Fruit fly (Drosophila melanogaster) whole organism, embryonic: Measurements from ENCODE around the gene Tfb5.

ENCODE experiments used
- Asciz ChIP-seq: fragments of 200-800 bp; sonication (Bioruptor generic); optimal IDR thresholded peaks from 2 replicates; lab custom pipeline; 2017; ENCODE audit warnings: missing biosample characterization, mild to moderate bottlenecking, missing genetic modification characterization, missing genetic modification reagents
- Awh ChIP-seq: fragments of 200-800 bp; sonication (Bioruptor generic); IDR thresholded peaks from 2 replicates; pipeline ENCODE4, ENCODE4 v1.3.6; 2022; ENCODE audit warnings: missing biosample characterization, missing genetic modification characterization
- BEAF-32 ChIP-seq: fragments of 200-800 bp; sonication (Bioruptor generic); optimal IDR thresholded peaks from 3 replicates; lab custom pipeline; 2017; ENCODE audit warnings: missing biosample characterization, missing genetic modification characterization, mild to moderate bottlenecking, moderate library complexity, missing genetic modification reagents
- Bdp1 ChIP-seq: fragments of 200-800 bp; sonication (Bioruptor generic); optimal IDR thresholded peaks from 3 replicates; lab custom pipeline; 2016; ENCODE audit warnings: missing biosample characterization, missing genetic modification characterization
- CG10147 ChIP-seq: fragments of 200-800 bp; sonication (Bioruptor generic); optimal IDR thresholded peaks from 2 replicates; lab custom pipeline; 2019; ENCODE audit warnings: missing biosample characterization, mild to moderate bottlenecking, missing genetic modification characterization, moderate library complexity
- CG11085 ChIP-seq: fragments of 200-800 bp; sonication (Bioruptor generic); IDR thresholded peaks from 2 replicates; pipeline ENCODE4 v1.3.6; 2022; ENCODE audit warnings: missing biosample characterization, missing genetic modification characterization
- CG11456 ChIP-seq: fragments of 200-800 bp; sonication (Bioruptor generic); IDR thresholded peaks from 3 replicates; pipeline ENCODE4 v1.3.6; 2022; ENCODE audit warnings: missing biosample characterization, missing genetic modification characterization
- CG12071 ChIP-seq: fragments of 200-800 bp; sonication (Bioruptor generic); optimal IDR thresholded peaks from 3 replicates; lab custom pipeline; 2018; ENCODE audit warnings: missing biosample characterization, mild to moderate bottlenecking, missing genetic modification characterization
- CG13123 ChIP-seq: fragments of 200-800 bp; sonication (Bioruptor generic); optimal IDR thresholded peaks from 2 replicates; lab custom pipeline; 2016; ENCODE audit warnings: missing biosample characterization, missing genetic modification characterization
- CG15601 ChIP-seq: fragments of 200-800 bp; sonication (Bioruptor generic); optimal IDR thresholded peaks from 3 replicates; lab custom pipeline; 2019; ENCODE audit warnings: missing biosample characterization, mild to moderate bottlenecking, missing genetic modification characterization, moderate library complexity
- CG16813 ChIP-seq: fragments of 200-800 bp; sonication (Bioruptor generic); IDR thresholded peaks from 3 replicates; pipeline ENCODE4 v1.3.6; 2022; ENCODE audit warnings: missing biosample characterization, missing genetic modification characterization; ENCODE audit not compliant: partially characterized antibody
- CG18476 ChIP-seq: fragments of 200-800 bp; sonication (Bioruptor generic); optimal IDR thresholded peaks from 2 replicates; lab custom pipeline; 2016; ENCODE audit warnings: missing biosample characterization, mild to moderate bottlenecking, missing genetic modification characterization
- CG2889 ChIP-seq: fragments of 200-800 bp; sonication (Bioruptor generic); IDR thresholded peaks from 3 replicates; pipeline ENCODE4 v1.3.6; 2022; ENCODE audit warnings: missing biosample characterization, missing genetic modification characterization
- CG31388 ChIP-seq: fragments of 200-800 bp; sonication (Bioruptor generic); optimal IDR thresholded peaks from 2 replicates; lab custom pipeline; 2016; ENCODE audit warnings: missing biosample characterization, missing genetic modification characterization
- CG3163 ChIP-seq: fragments of 200-800 bp; sonication (Bioruptor generic); optimal IDR thresholded peaks from 3 replicates; lab custom pipeline; 2016; ENCODE audit warnings: missing biosample characterization, missing genetic modification characterization
- CG32767 ChIP-seq: fragments of 200-800 bp; sonication (Bioruptor generic); IDR thresholded peaks from 2 replicates; pipeline ENCODE4 v1.3.6; 2022; ENCODE audit warnings: missing biosample characterization, missing genetic modification characterization
- CG34224 ChIP-seq: fragments of 200-800 bp; sonication (Bioruptor generic); IDR thresholded peaks from 3 replicates; pipeline ENCODE4 v1.3.6; 2022; ENCODE audit warnings: missing biosample characterization, missing genetic modification characterization; ENCODE audit not compliant: partially characterized antibody
- CG3995 ChIP-seq: fragments of 200-800 bp; sonication (Bioruptor generic); optimal IDR thresholded peaks from 3 replicates; lab custom pipeline; 2016; ENCODE audit warnings: missing biosample characterization, missing genetic modification characterization
- CG4617 ChIP-seq: fragments of 200-800 bp; sonication (Bioruptor generic); optimal IDR thresholded peaks from 3 replicates; lab custom pipeline; 2016; ENCODE audit warnings: missing biosample characterization, missing genetic modification characterization, borderline replicate concordance
- CG7357 ChIP-seq: fragments of 200-800 bp; sonication (Bioruptor generic); IDR thresholded peaks from 3 replicates; pipeline ENCODE4 v1.3.6; 2022; ENCODE audit warnings: missing biosample characterization, missing genetic modification characterization
- CG7839 ChIP-seq: fragments of 200-800 bp; sonication (Bioruptor generic); optimal IDR thresholded peaks from 3 replicates; lab custom pipeline; 2018; ENCODE audit warnings: missing biosample characterization, mild to moderate bottlenecking, missing genetic modification characterization, moderate library complexity
- CG8089 ChIP-seq: fragments of 200-800 bp; sonication (Bioruptor generic); optimal IDR thresholded peaks from 3 replicates; lab custom pipeline; 2016; ENCODE audit warnings: missing biosample characterization, missing genetic modification characterization
- CG8765 ChIP-seq: fragments of 200-800 bp; sonication (Bioruptor generic); IDR thresholded peaks from 2 replicates; pipeline ENCODE4 v1.3.6; 2022; ENCODE audit warnings: missing biosample characterization, missing genetic modification characterization
- CG8944 ChIP-seq: fragments of 200-800 bp; sonication (Bioruptor generic); optimal IDR thresholded peaks from 3 replicates; lab custom pipeline; 2016; ENCODE audit warnings: missing biosample characterization, missing genetic modification characterization
- CG9609 ChIP-seq: fragments of 200-800 bp; sonication (Bioruptor generic); optimal IDR thresholded peaks from 3 replicates; lab custom pipeline; 2016; ENCODE audit warnings: missing biosample characterization, missing genetic modification characterization
- E2f2 ChIP-seq: fragments of 200-800 bp; sonication (Bioruptor generic); IDR thresholded peaks from 2 replicates; pipeline ENCODE4 v1.3.6; 2022; ENCODE audit warnings: missing biosample characterization, missing genetic modification characterization
- HLH3B ChIP-seq: fragments of 200-800 bp; sonication (Bioruptor generic); IDR thresholded peaks from 2 replicates; pipeline ENCODE4 v1.3.6; 2022; ENCODE audit warnings: missing biosample characterization, missing genetic modification characterization
- Hmr ChIP-seq: fragments of 200-800 bp; sonication (Bioruptor generic); optimal IDR thresholded peaks from 3 replicates; lab custom pipeline; 2017; ENCODE audit warnings: mild to moderate bottlenecking, missing biosample characterization, missing genetic modification reagents, missing genetic modification characterization
- MBD-R2 ChIP-seq: fragments of 200-800 bp; sonication (Bioruptor generic); IDR thresholded peaks from 2 replicates; pipeline ENCODE4 v1.3.6; 2022; ENCODE audit warnings: missing biosample characterization, missing genetic modification characterization
- Nf-YB ChIP-seq: fragments of 200-800 bp; sonication (Bioruptor generic); optimal IDR thresholded peaks from 3 replicates; lab custom pipeline; 2019; ENCODE audit warnings: missing biosample characterization, mild to moderate bottlenecking, missing genetic modification characterization, moderate library complexity
- Oli ChIP-seq: fragments of 200-800 bp; sonication (Bioruptor generic); optimal IDR thresholded peaks from 2 replicates; lab custom pipeline; 2018; ENCODE audit warnings: missing biosample characterization, mild to moderate bottlenecking, missing genetic modification characterization, moderate library complexity
- Sox102F ChIP-seq: fragments of 200-800 bp; sonication (Bioruptor generic); optimal IDR thresholded peaks from 2 replicates; lab custom pipeline; 2018; ENCODE audit warnings: missing biosample characterization, mild to moderate bottlenecking, missing genetic modification characterization, moderate library complexity
- Taf1 ChIP-seq: fragments of 200-800 bp; sonication (Bioruptor generic); IDR thresholded peaks from 2 replicates; pipeline ENCODE4 v1.3.6; 2022; ENCODE audit warnings: missing biosample characterization, missing genetic modification characterization
- chif ChIP-seq, 2 experiments: fragments of 200-800 bp; sonication (Bioruptor generic); optimal IDR thresholded peaks; 3 replicates each; lab custom pipeline; 2016; ENCODE audit warnings: missing biosample characterization in 2 of 2, missing genetic modification characterization in 2 of 2
- crol ChIP-seq: fragments of 200-800 bp; sonication (Bioruptor generic); IDR thresholded peaks from 2 replicates; pipeline ENCODE4 v1.3.6; 2022; ENCODE audit warnings: missing biosample characterization, missing genetic modification characterization
- dati ChIP-seq: fragments of 200-800 bp; sonication (Bioruptor generic); IDR thresholded peaks from 2 replicates; pipeline ENCODE4 v1.3.6; 2022; ENCODE audit warnings: missing biosample characterization, missing genetic modification characterization
- fu2 ChIP-seq: fragments of 200-800 bp; sonication (Bioruptor generic); optimal IDR thresholded peaks from 2 replicates; lab custom pipeline; 2016; ENCODE audit warnings: missing biosample characterization, missing genetic modification characterization
- gfzf ChIP-seq: fragments of 200-800 bp; sonication (Bioruptor generic); optimal IDR thresholded peaks from 2 replicates; lab custom pipeline; 2016; ENCODE audit warnings: missing biosample characterization, mild to moderate bottlenecking, missing genetic modification characterization, moderate library complexity
- ind ChIP-seq: fragments of 200-800 bp; sonication (Bioruptor generic); optimal IDR thresholded peaks from 3 replicates; lab custom pipeline; 2016; ENCODE audit warnings: missing biosample characterization, missing genetic modification characterization
- klu ChIP-seq: fragments of 200-800 bp; sonication (Bioruptor generic); IDR thresholded peaks from 2 replicates; pipeline ENCODE4 v1.3.6; 2022; ENCODE audit warnings: missing biosample characterization, missing genetic modification characterization
- lbe ChIP-seq: fragments of 200-800 bp; sonication (Bioruptor generic); optimal IDR thresholded peaks from 2 replicates; lab custom pipeline; 2016; ENCODE audit warnings: missing biosample characterization, mild to moderate bottlenecking, missing genetic modification characterization
- mld ChIP-seq: fragments of 200-800 bp; sonication (Bioruptor generic); IDR thresholded peaks from 3 replicates; pipeline ENCODE4 v1.3.6; 2022; ENCODE audit warnings: missing biosample characterization, missing genetic modification characterization; ENCODE audit not compliant: partially characterized antibody
- onecut ChIP-seq: fragments of 200-800 bp; sonication (Bioruptor generic); IDR thresholded peaks from 2 replicates; pipeline ENCODE4 v1.3.6; 2022; ENCODE audit warnings: missing biosample characterization, missing genetic modification characterization
- pnt ChIP-seq: fragments of 200-800 bp; sonication (Bioruptor generic); optimal IDR thresholded peaks from 3 replicates; lab custom pipeline; 2016; ENCODE audit warnings: missing biosample characterization, missing genetic modification characterization
- sens-2 ChIP-seq: fragments of 200-800 bp; sonication (Bioruptor generic); IDR thresholded peaks from 2 replicates; pipeline ENCODE4 v1.3.6; 2022; ENCODE audit warnings: missing biosample characterization, missing genetic modification characterization
- sqz ChIP-seq: fragments of 200-800 bp; sonication (Bioruptor generic); optimal IDR thresholded peaks from 3 replicates; lab custom pipeline; 2018; ENCODE audit warnings: missing biosample characterization, mild to moderate bottlenecking, missing genetic modification characterization
- tgo ChIP-seq: fragments of 200-800 bp; sonication (Bioruptor generic); IDR thresholded peaks from 3 replicates; pipeline ENCODE4 v1.3.6; 2022; ENCODE audit warnings: missing biosample characterization, missing genetic modification characterization
- tll ChIP-seq, 2 experiments: fragments of 200-800 bp in 1 of 2; fragments of >200 bp in 1 of 2; sonication (Bioruptor generic) in 1 of 2; optimal IDR thresholded peaks; 2 replicates each; lab custom pipeline; 2017 to 2019; ENCODE audit warnings: missing biosample characterization in 2 of 2, missing genetic modification characterization in 2 of 2, mild to moderate bottlenecking in 1 of 2, moderate library complexity in 1 of 2
- vfl ChIP-seq: fragments of 200-800 bp; sonication (Bioruptor generic); optimal IDR thresholded peaks from 2 replicates; lab custom pipeline; 2016; ENCODE audit warnings: missing biosample characterization, missing genetic modification characterization

Gene Tfb5

DNA sequence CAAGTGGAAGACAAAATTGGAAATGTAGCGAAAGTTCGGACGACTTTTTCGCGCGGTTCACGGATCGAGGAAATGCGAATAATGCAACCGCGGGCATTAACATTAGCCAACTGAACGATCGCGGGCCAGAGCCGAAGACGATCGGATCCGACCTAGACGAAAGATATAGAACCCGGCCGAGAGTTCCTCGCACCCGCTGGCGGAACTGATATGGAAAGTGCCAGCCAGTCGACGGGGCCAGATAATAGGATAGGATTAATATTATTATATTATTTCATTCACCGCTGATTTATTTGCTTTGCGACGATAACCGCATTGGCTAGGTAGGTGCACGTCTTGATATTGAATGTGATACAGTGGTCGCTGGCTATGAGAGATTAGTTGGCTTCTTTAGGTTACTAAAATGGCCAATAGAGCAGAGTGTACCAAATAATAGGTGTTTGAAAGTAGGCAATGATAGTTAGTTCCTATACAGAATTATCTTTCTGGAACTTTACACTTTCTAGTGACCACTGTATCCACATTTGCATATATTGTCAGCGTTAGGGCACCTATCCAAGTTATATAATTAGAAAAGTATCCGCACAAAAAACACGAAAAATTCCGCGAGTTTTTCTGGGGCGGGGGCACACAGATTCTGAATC lies 11.1 kb downstream of the Tfb5 start (continued):
- TF ChIP-seq Hmr (GFP tag; lab: Kevin White, UChicago) (peak; percentile 55), CG8765 (GFP tag; lab: Robert Waterston, UW) (peak; percentile 51; the same call in 1 of the 2 replicates), Sox102F (GFP tag; lab: Kevin White, UChicago) (peak; percentile 76), Awh (peak; percentile 56; the same call in 1 of the 2 replicates), CG7357 (GFP tag; lab: Robert Waterston, UW) (peak; percentile 55; the same call in 1 of the 3 replicates), fu2 (GFP tag; lab: Kevin White, UChicago) (peak; percentile 21), dati (GFP tag; lab: Robert Waterston, UW) (0 out of 2 replicates have a peak, but pooled peaks have one; percentile 49), CG3163 (GFP tag; lab: Kevin White, UChicago) (no peak), CG8089 (no peak), vfl (GFP tag; lab: Kevin White, UChicago) (peak; percentile 19), CG10147 (peak; percentile 41), Nf-YB (peak; percentile 11), CG15601 (tag; lab: Kevin White, UChicago) (peak; percentile 43), CG3995 (GFP tag; lab: Kevin White, UChicago) (peak; percentile 40), chif (GFP tag; optimal IDR thresholded peaks at IDR 0.05; lab: Kevin White, UChicago) (peak; percentile 50 to 67), pnt (peak; percentile 56), CG18476 (GFP tag; lab: Kevin White, UChicago) (peak; percentile 30), CG13123 (GFP tag; lab: Kevin White, UChicago) (peak; percentile 20), Oli (tag; lab: Kevin White, UChicago) (peak; percentile 74), CG8944 (peak; percentile 43), CG11456 (GFP tag; lab: Robert Waterston, UW) (peak; percentile 71), CG16813 (GFP tag; lab: Robert Waterston, UW) (no peak), mld (GFP tag; lab: Robert Waterston, UW) (no peak), MBD-R2 (GFP tag; lab: Robert Waterston, UW) (peak; percentile 48; the same call in 1 of the 2 replicates), CG2889 (GFP tag; lab: Robert Waterston, UW) (peak; percentile 77; the same call in 2 of the 3 replicates), CG11085 (GFP tag; lab: Robert Waterston, UW) (no peak), sqz (GFP tag; lab: Kevin White, UChicago) (peak; percentile 21), CG34224 (no peak), Taf1 (GFP tag; lab: Robert Waterston, UW) (peak; percentile 68), E2f2 (GFP tag; lab: Robert Waterston, UW) (peak; percentile 19; the same call in 1 of the 2 replicates), CG7839 (tag; lab: Kevin White, UChicago) (peak; percentile 78), CG12071 (GFP tag; lab: Kevin White, UChicago) (peak; percentile 70), CG4617 (GFP tag; lab: Kevin White, UChicago) (peak; percentile 10), tgo (peak; percentile 73), sens-2 (GFP tag; lab: Robert Waterston, UW) (peak; percentile 38; the same call in 1 of the 2 replicates), Bdp1 (GFP tag; lab: Kevin White, UChicago) (peak; percentile 47), CG9609 (peak; percentile 28), ind (GFP tag; lab: Kevin White, UChicago) (peak; percentile 83), tll (GFP tag; optimal IDR thresholded peaks at IDR 0.05; lab: Kevin White, UChicago) (no peak), BEAF-32 (GFP tag; lab: Kevin White, UChicago) (no peak), gfzf (GFP tag; lab: Kevin White, UChicago) (no peak), CG31388 (GFP tag; lab: Kevin White, UChicago) (peak; percentile 24), crol (GFP tag; lab: Robert Waterston, UW) (no peak), Asciz (peak; percentile 52), onecut (GFP tag; lab: Robert Waterston, UW) (peak; percentile 45), lbe (no peak), HLH3B (peak; percentile 56), CG32767 (GFP tag; lab: Robert Waterston, UW) (peak; percentile 47; the same call in 1 of the 2 replicates), klu (GFP tag; lab: Robert Waterston, UW) (0 out of 2 replicates have a peak, but pooled peaks have one; percentile 47)
